Worm (Caenorhabditis elegans): ENCODE results near the gene K08B12.3.
A peak's percentile ranks its signal among the peaks of the same experiment; 100 is the strongest.

DNA sequence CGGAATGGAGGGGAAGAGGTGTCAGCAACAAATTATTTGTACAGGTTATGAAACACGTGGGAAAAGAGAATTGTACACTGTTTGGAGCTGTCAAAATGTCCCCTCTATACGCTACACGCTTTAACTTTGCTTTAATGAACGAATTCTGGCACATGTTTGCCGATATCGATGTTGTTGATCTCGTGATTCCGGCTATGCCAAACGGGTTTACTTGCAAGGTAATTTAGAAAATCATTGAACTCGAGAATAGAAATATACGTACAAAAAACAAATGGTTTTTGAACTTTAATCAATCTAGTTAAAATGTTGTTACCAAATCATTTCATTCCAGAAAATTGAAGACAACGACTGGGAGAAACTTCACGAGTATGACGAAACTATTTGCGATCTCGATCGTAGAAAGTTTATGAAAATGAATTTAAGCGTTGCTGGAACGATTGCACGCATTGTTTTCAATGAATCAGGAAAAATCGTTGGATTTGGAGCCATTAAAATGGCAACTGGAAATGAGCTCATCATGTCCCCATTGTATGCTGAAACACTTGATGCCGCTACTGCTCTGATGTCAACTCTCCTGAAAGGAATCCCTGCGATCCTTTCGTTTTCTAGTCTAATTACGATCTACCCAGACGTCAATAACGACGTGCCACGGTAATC lies 42.3 kb downstream of the K08B12.3 start:
- no peak for TF ChIP-seq spr-1 (tag; optimal IDR thresholded peaks at IDR 0.05)
- TF ChIP-seq mdt-29 (GFP tag; IDR thresholded peaks at IDR 0.05), result no peak
- TF ChIP-seq lin-39 (tag; optimal IDR thresholded peaks at IDR 0.05), result no peak
- no peak for TF ChIP-seq pha-4 (GFP tag; IDR thresholded peaks at IDR 0.05)
- no peak for TF ChIP-seq pha-4 (tag; optimal IDR thresholded peaks at IDR 0.05)
- peak; percentile 23 for TF ChIP-seq mxl-3 (GFP tag; optimal IDR thresholded peaks at IDR 0.05)
- TF ChIP-seq php-3 (GFP tag; IDR thresholded peaks at IDR 0.05), result no peak
- no peak for TF ChIP-seq unc-130 (GFP tag; optimal IDR thresholded peaks at IDR 0.05)
- TF ChIP-seq unc-39 (tag; optimal IDR thresholded peaks at IDR 0.05), result no peak
- TF ChIP-seq ces-1 (GFP tag; optimal IDR thresholded peaks at IDR 0.05), result no peak
- TF ChIP-seq pqm-1 (tag; optimal IDR thresholded peaks at IDR 0.05), result no peak
- TF ChIP-seq nhr-6 (tag; optimal IDR thresholded peaks at IDR 0.05), result no peak
